Worm (Caenorhabditis elegans) whole organism, L1 larva: ENCODE measurements around the gene W02F12.8.

Source experiments
- C34B4.2 ChIP-seq: sonication (generic microtip); optimal IDR thresholded peaks from 2 replicates; lab custom pipeline; 2017; ENCODE audit warnings: mild to moderate bottlenecking, missing genetic modification characterization, missing compliant biosample characterization
- Y116A8C.19 ChIP-seq: sonication (generic microtip); optimal IDR thresholded peaks from 2 replicates; lab custom pipeline; 2016; ENCODE audit warnings: missing compliant biosample characterization, missing genetic modification characterization, borderline replicate concordance
- aha-1 ChIP-seq: fragments of 150-350 bp; optimal IDR thresholded peaks from 2 replicates; lab custom pipeline; 2014; ENCODE audit warnings: missing biosample characterization, missing genetic modification characterization
- alr-1 ChIP-seq: fragments of 200-800 bp; sonication (Bioruptor generic); optimal IDR thresholded peaks from 2 replicates; lab custom pipeline; 2018; ENCODE audit warnings: borderline replicate concordance, mild to moderate bottlenecking, missing genetic modification characterization, missing compliant biosample characterization
- blmp-1 ChIP-seq: fragments of 150-350 bp; optimal IDR thresholded peaks from 2 replicates; lab custom pipeline; 2014; ENCODE audit warnings: missing biosample characterization, missing genetic modification characterization
- ceh-8 ChIP-seq: fragments of 200-800 bp; sonication (Bioruptor generic); optimal IDR thresholded peaks from 2 replicates; lab custom pipeline; 2018; ENCODE audit warnings: mild to moderate bottlenecking, missing genetic modification characterization, moderate library complexity, missing compliant biosample characterization
- ceh-88 ChIP-seq: fragments of 200-800 bp; sonication (Bioruptor generic); IDR thresholded peaks from 2 replicates; pipeline ENCODE4 v1.3.6; 2022; ENCODE audit warnings: missing genetic modification characterization, missing compliant biosample characterization
- ces-1 ChIP-seq: fragments of 150-350 bp; optimal IDR thresholded peaks from 2 replicates; lab custom pipeline; 2014; ENCODE audit warnings: missing biosample characterization, missing genetic modification reagents, missing genetic modification characterization
- dsc-1 ChIP-seq: sonication (generic microtip); optimal IDR thresholded peaks from 2 replicates; lab custom pipeline; 2016; ENCODE audit warnings: mild to moderate bottlenecking, missing genetic modification characterization, missing compliant biosample characterization
- efl-1 ChIP-seq, 4 experiments: fragments of 150-350 bp; optimal IDR thresholded peaks in 3 of 4; peaks in 1 of 4; 1 replicate in 1 of 4; 2 replicates in 3 of 4; lab custom pipeline; 2014; ENCODE audit warnings: missing biosample characterization in 2 of 4, missing genetic modification characterization in 2 of 4, missing genetic modification reagents in 2 of 4
- egl-13 ChIP-seq: sonication (generic microtip); optimal IDR thresholded peaks from 2 replicates; lab custom pipeline; 2016; ENCODE audit warnings: missing genotype, missing genetic modification reagents, missing genetic modification characterization, missing compliant biosample characterization
- egl-27 ChIP-seq, 2 experiments: fragments of 150-350 bp in 1 of 2; sonication (generic microtip); optimal IDR thresholded peaks; 3 replicates each; lab custom pipeline; 2017 to 2018; ENCODE audit warnings: missing biosample characterization in 2 of 2, missing genetic modification characterization in 2 of 2, missing genetic modification reagents in 2 of 2
- elt-2 ChIP-seq: sonication (generic microtip); optimal IDR thresholded peaks from 2 replicates; lab custom pipeline; 2016; ENCODE audit warnings: missing genetic modification characterization, mild to moderate bottlenecking, inconsistent platforms, missing compliant biosample characterization, missing genetic modification reagents
- elt-3 ChIP-seq, 6 experiments: fragments of 150-350 bp in 1 of 6; sonication (generic microtip); optimal IDR thresholded peaks; 2 replicates each; lab custom pipeline; 2017 to 2018; ENCODE audit warnings: missing biosample characterization in 6 of 6, missing genetic modification characterization in 6 of 6, inconsistent platforms in 1 of 6
- ets-5 ChIP-seq: fragments of 200-800 bp; sonication (Bioruptor generic); IDR thresholded peaks from 2 replicates; pipeline ENCODE4 v1.3.6; 2022; ENCODE audit warnings: missing genetic modification characterization, missing compliant biosample characterization
- fkh-10 ChIP-seq: sonication (generic microtip); optimal IDR thresholded peaks from 2 replicates; lab custom pipeline; 2017; ENCODE audit warnings: missing biosample characterization, missing genetic modification reagents, missing genetic modification characterization
- fos-1 ChIP-seq: fragments of 150-350 bp; optimal IDR thresholded peaks from 2 replicates; lab custom pipeline; 2014; ENCODE audit warnings: missing biosample characterization, missing genetic modification characterization
- hlh-4 ChIP-seq: sonication (generic microtip); optimal IDR thresholded peaks from 2 replicates; lab custom pipeline; 2016; ENCODE audit warnings: mild to moderate bottlenecking, missing genetic modification characterization, missing compliant biosample characterization
- lin-13 ChIP-seq: fragments of 150-350 bp; optimal IDR thresholded peaks from 2 replicates; lab custom pipeline; 2014; ENCODE audit warnings: missing biosample characterization, missing genetic modification reagents, missing genetic modification characterization
- lin-14 ChIP-seq: fragments of 200-800 bp; sonication (Bioruptor generic); optimal IDR thresholded peaks from 2 replicates; lab custom pipeline; 2018; ENCODE audit warnings: mild to moderate bottlenecking, missing genetic modification characterization, moderate library complexity, missing compliant biosample characterization
- lin-15B ChIP-seq: fragments of 150-350 bp; sonication (generic microtip); optimal IDR thresholded peaks from 3 replicates; lab custom pipeline; 2014; ENCODE audit warnings: missing biosample characterization, missing genetic modification characterization
- lir-3 ChIP-seq: sonication (generic microtip); optimal IDR thresholded peaks from 2 replicates; lab custom pipeline; 2016; ENCODE audit warnings: mild to moderate bottlenecking, missing genetic modification characterization, moderate library complexity, missing compliant biosample characterization; ENCODE audit not compliant: poor library complexity
- lsy-2 ChIP-seq, 2 experiments: fragments of 150-350 bp; optimal IDR thresholded peaks; 2 replicates each; lab custom pipeline; 2014; ENCODE audit warnings: missing biosample characterization in 2 of 2, missing genetic modification characterization in 2 of 2
- mdl-1 ChIP-seq, 2 experiments: fragments of 150-350 bp; optimal IDR thresholded peaks; 2 replicates each; lab custom pipeline; 2014 to 2017; ENCODE audit warnings: missing biosample characterization in 2 of 2, missing genetic modification characterization in 2 of 2, inconsistent platforms in 1 of 2
- mep-1 ChIP-seq: fragments of 150-350 bp; optimal IDR thresholded peaks from 2 replicates; lab custom pipeline; 2014; ENCODE audit warnings: missing biosample characterization, missing genetic modification characterization
- nhr-20 ChIP-seq: sonication (generic microtip); optimal IDR thresholded peaks from 2 replicates; lab custom pipeline; 2016; ENCODE audit warnings: mild to moderate bottlenecking, missing genetic modification characterization, missing compliant biosample characterization
- nhr-237 ChIP-seq: fragments of 150-350 bp; optimal IDR thresholded peaks from 2 replicates; lab custom pipeline; 2014; ENCODE audit warnings: missing biosample characterization, missing genetic modification characterization
- nhr-28 ChIP-seq: fragments of 150-350 bp; optimal IDR thresholded peaks from 2 replicates; lab custom pipeline; 2014; ENCODE audit warnings: missing biosample characterization, missing genetic modification characterization
- nhr-71 ChIP-seq: sonication (generic microtip); optimal IDR thresholded peaks from 2 replicates; lab custom pipeline; 2016; ENCODE audit warnings: mild to moderate bottlenecking, missing genetic modification characterization, moderate library complexity, missing compliant biosample characterization
- nhr-76 ChIP-seq: sonication (generic microtip); optimal IDR thresholded peaks from 2 replicates; lab custom pipeline; 2017; ENCODE audit warnings: missing biosample characterization, missing genetic modification characterization
- nhr-90 ChIP-seq: sonication (generic microtip); optimal IDR thresholded peaks from 2 replicates; lab custom pipeline; 2016; ENCODE audit warnings: mild to moderate bottlenecking, missing genetic modification characterization, missing compliant biosample characterization; ENCODE audit not compliant: poor library complexity
- pqm-1 ChIP-seq: sonication (generic microtip); optimal IDR thresholded peaks from 3 replicates; lab custom pipeline; 2017; ENCODE audit warnings: missing biosample characterization, missing genetic modification characterization
- rnt-1 ChIP-seq: sonication (generic microtip); optimal IDR thresholded peaks from 2 replicates; lab custom pipeline; 2016; ENCODE audit warnings: mild to moderate bottlenecking, missing genetic modification characterization, moderate library complexity, missing compliant biosample characterization
- snu-23 ChIP-seq: sonication (generic microtip); optimal IDR thresholded peaks from 2 replicates; lab custom pipeline; 2016; ENCODE audit warnings: missing genetic modification characterization, missing compliant biosample characterization
- sox-4 ChIP-seq: sonication (generic microtip); optimal IDR thresholded peaks from 2 replicates; lab custom pipeline; 2016; ENCODE audit warnings: missing genetic modification characterization, missing compliant biosample characterization
- swsn-7 ChIP-seq: sonication (generic microtip); optimal IDR thresholded peaks from 2 replicates; lab custom pipeline; 2016; ENCODE audit warnings: missing genetic modification characterization, missing compliant biosample characterization
- tbx-2 ChIP-seq: sonication (generic microtip); optimal IDR thresholded peaks from 2 replicates; lab custom pipeline; 2016; ENCODE audit warnings: missing genetic modification characterization, missing compliant biosample characterization
- tlp-1 ChIP-seq: fragments of 150-350 bp; optimal IDR thresholded peaks from 2 replicates; lab custom pipeline; 2014; ENCODE audit warnings: missing biosample characterization, missing genetic modification characterization
- unc-130 ChIP-seq: fragments of 150-350 bp; optimal IDR thresholded peaks from 2 replicates; lab custom pipeline; 2017; ENCODE audit warnings: missing biosample characterization, missing genetic modification characterization, inconsistent platforms
- unc-86 ChIP-seq: sonication (generic microtip); optimal IDR thresholded peaks from 2 replicates; lab custom pipeline; 2016; ENCODE audit warnings: missing genetic modification characterization, missing compliant biosample characterization
- vab-15 ChIP-seq: sonication (generic microtip); optimal IDR thresholded peaks from 2 replicates; lab custom pipeline; 2017; ENCODE audit warnings: missing genotype, mild to moderate bottlenecking, missing genetic modification characterization, missing compliant biosample characterization
- zag-1 ChIP-seq: fragments of 150-350 bp; optimal IDR thresholded peaks from 2 replicates; lab custom pipeline; 2014; ENCODE audit warnings: missing biosample characterization, missing genetic modification characterization
- ztf-4 ChIP-seq: fragments of 150-350 bp; optimal IDR thresholded peaks from 2 replicates; lab custom pipeline; 2014; ENCODE audit warnings: missing biosample characterization, missing genetic modification characterization

Gene W02F12.8

ce11 chrV:6668741-6669140 is 25.8 kb downstream of the W02F12.8 start, which contains the start of gene str-180:
Gene str-180, minus strand, starts transcription at chrV:6668841.
- TF ChIP-seq fkh-10 (GFP tag; lab: Kevin White, UChicago) = no peak
- no peak for TF ChIP-seq tlp-1 (tag; lab: Kevin White, UChicago)
- no peak for TF ChIP-seq unc-130 (tag; lab: Kevin White, UChicago)
- TF ChIP-seq lin-14 (GFP tag; lab: Kevin White, UChicago) = no peak
- TF ChIP-seq ceh-8 (GFP tag; lab: Kevin White, UChicago) = no peak
- TF ChIP-seq efl-1 (optimal IDR thresholded peaks at IDR 0.05; lab: Kevin White, UChicago) = no peak
- no peak for TF ChIP-seq efl-1 (GFP tag; optimal IDR thresholded peaks at IDR 0.05 in 1 of 2; lab: Kevin White, UChicago)
- no peak for TF ChIP-seq nhr-28 (tag; lab: Kevin White, UChicago)
- TF ChIP-seq rnt-1 (tag; lab: Kevin White, UChicago) = no peak
- no peak for TF ChIP-seq nhr-71
- no peak for TF ChIP-seq nhr-237 (tag; lab: Kevin White, UChicago)
- TF ChIP-seq elt-3 (tag; optimal IDR thresholded peaks at IDR 0.05; lab: Kevin White, UChicago) = no peak
- no peak for TF ChIP-seq tbx-2 (tag; lab: Kevin White, UChicago)
- TF ChIP-seq zag-1 = no peak
- no peak for TF ChIP-seq nhr-76 (tag; lab: Kevin White, UChicago)
- TF ChIP-seq nhr-90 = no peak
- no peak for TF ChIP-seq egl-13 (tag; lab: Kevin White, UChicago)

- TF ChIP-seq efl-1 (optimal IDR thresholded peaks at IDR 0.05; lab: Kevin White, UChicago) (no peak), efl-1 (GFP tag; optimal IDR thresholded peaks at IDR 0.05 in 1 of 2; lab: Kevin White, UChicago) (peak in 1 of 2 experiments; percentile 70), elt-2 (tag; lab: Kevin White, UChicago) (peak; percentile 51), tbx-2 (tag; lab: Kevin White, UChicago) (no peak)
Measured at ce11 chrV:6666557-6666956, 28.0 kb downstream of the W02F12.8 start.

ce11 chrV:6665751-6666150 is 28.8 kb downstream of the W02F12.8 start, which contains the start of gene pmp-5:
Gene pmp-5, minus strand, starts transcription at chrV:6665813.
- TF ChIP-seq nhr-20 (tag; lab: Kevin White, UChicago) (peak; percentile 20), ztf-4 (tag; lab: Kevin White, UChicago) (no peak), elt-2 (tag; lab: Kevin White, UChicago) (peak; percentile 83), elt-3 (tag; optimal IDR thresholded peaks at IDR 0.05; lab: Kevin White, UChicago) (peak in 1 of 6 experiments; percentile 37)

- no peak for TF ChIP-seq C34B4.2
- peak; percentile 2 for TF ChIP-seq dsc-1 (tag; lab: Kevin White, UChicago)
- TF ChIP-seq lin-14 (GFP tag; lab: Kevin White, UChicago) = peak; percentile 9
- TF ChIP-seq, all 84 proteins: peak for 2
Measured at ce11 chrV:6662505-6662904, 32.1 kb downstream of the W02F12.8 start.

- no peak for TF ChIP-seq nhr-237 (tag; lab: Kevin White, UChicago)
- TF ChIP-seq swsn-7 (tag; lab: Kevin White, UChicago) = peak; percentile 8
- TF ChIP-seq pqm-1 = no peak
- no peak for TF ChIP-seq rnt-1 (tag; lab: Kevin White, UChicago)
- no peak for TF ChIP-seq elt-2 (tag; lab: Kevin White, UChicago)
- no peak for TF ChIP-seq lin-13
- TF ChIP-seq blmp-1 = no peak
- peak; percentile 13 to 24 for TF ChIP-seq lsy-2 (tag; optimal IDR thresholded peaks at IDR 0.05; lab: Kevin White, UChicago)
- TF ChIP-seq alr-1 (tag; lab: Kevin White, UChicago) = no peak
- TF ChIP-seq fos-1 (tag; lab: Kevin White, UChicago) = no peak
- no peak for TF ChIP-seq vab-15 (tag; lab: Kevin White, UChicago)
- no peak for TF ChIP-seq mep-1 (tag; lab: Kevin White, UChicago)
- no peak for TF ChIP-seq mdl-1 (tag; optimal IDR thresholded peaks at IDR 0.05; lab: Kevin White, UChicago)
- TF ChIP-seq egl-13 (tag; lab: Kevin White, UChicago) = no peak
- TF ChIP-seq ets-5 (GFP tag; lab: Robert Waterston, UW) = no peak
- TF ChIP-seq ceh-88 (GFP tag; lab: Robert Waterston, UW) = no peak
- TF ChIP-seq Y116A8C.19 (tag; lab: Kevin White, UChicago) = no peak
- TF ChIP-seq snu-23 (GFP tag; lab: Kevin White, UChicago) = no peak
- no peak for TF ChIP-seq hlh-4 (tag; lab: Kevin White, UChicago)
- no peak for TF ChIP-seq aha-1
- peak; percentile 58 for TF ChIP-seq unc-86 (tag; lab: Kevin White, UChicago)
- TF ChIP-seq egl-27 (tag; optimal IDR thresholded peaks at IDR 0.05; lab: Kevin White, UChicago) = no peak
- TF ChIP-seq nhr-28 (tag; lab: Kevin White, UChicago) = no peak
- no peak for TF ChIP-seq ces-1 (GFP tag; lab: Kevin White, UChicago)
- TF ChIP-seq nhr-71 = peak; percentile 71
- TF ChIP-seq lir-3 (tag; lab: Kevin White, UChicago) = no peak
- no peak for TF ChIP-seq lin-15B (tag; lab: Kevin White, UChicago)
- TF ChIP-seq sox-4 (tag; lab: Kevin White, UChicago) = peak; percentile 41
Measured at ce11 chrV:6661658-6662057, 32.9 kb downstream of the W02F12.8 start.
